Fruit fly (Drosophila melanogaster) whole organism, embryonic: ENCODE results near the gene Slu7.

Source experiments
- Asciz ChIP-seq: fragments of 200-800 bp; sonication (Bioruptor generic); optimal IDR thresholded peaks from 2 replicates; lab custom pipeline; 2017; ENCODE audit warnings: missing biosample characterization, mild to moderate bottlenecking, missing genetic modification characterization, missing genetic modification reagents
- CG10366 ChIP-seq: fragments of 200-800 bp; sonication (Bioruptor generic); IDR thresholded peaks from 2 replicates; pipeline ENCODE4 v1.3.6; 2022; ENCODE audit warnings: missing biosample characterization, missing genetic modification characterization
- CG12219 ChIP-seq: fragments of 200-800 bp; sonication (Bioruptor generic); optimal IDR thresholded peaks from 3 replicates; lab custom pipeline; 2018; ENCODE audit warnings: missing biosample characterization, mild to moderate bottlenecking, missing genetic modification characterization
- CG15011 ChIP-seq: fragments of 200-800 bp; sonication (Bioruptor generic); optimal IDR thresholded peaks from 3 replicates; lab custom pipeline; 2018; ENCODE audit warnings: missing biosample characterization, mild to moderate bottlenecking, missing genetic modification characterization
- CG15696 ChIP-seq: fragments of 200-800 bp; sonication (Bioruptor generic); optimal IDR thresholded peaks from 2 replicates; lab custom pipeline; 2019; ENCODE audit warnings: missing biosample characterization, mild to moderate bottlenecking, missing genetic modification characterization, moderate library complexity
- CG1603 ChIP-seq: fragments of 200-800 bp; sonication (Bioruptor generic); optimal IDR thresholded peaks from 2 replicates; lab custom pipeline; 2019; ENCODE audit warnings: missing biosample characterization, mild to moderate bottlenecking, missing genetic modification characterization, moderate library complexity
- CG16815 ChIP-seq: fragments of 200-800 bp; sonication (Bioruptor generic); optimal IDR thresholded peaks from 3 replicates; lab custom pipeline; 2017; ENCODE audit warnings: missing biosample characterization, mild to moderate bottlenecking, missing genetic modification characterization
- CG17328 ChIP-seq: fragments of 200-800 bp; sonication (Bioruptor generic); IDR thresholded peaks from 2 replicates; pipeline ENCODE4 v1.3.6; 2022; ENCODE audit warnings: missing biosample characterization, missing genetic modification characterization
- CG1792 ChIP-seq: fragments of 200-800 bp; sonication (Bioruptor generic); optimal IDR thresholded peaks from 2 replicates; lab custom pipeline; 2016; ENCODE audit warnings: missing biosample characterization, missing genetic modification characterization
- CG18599 ChIP-seq: fragments of 200-800 bp; sonication (Bioruptor generic); optimal IDR thresholded peaks from 3 replicates; lab custom pipeline; 2017; ENCODE audit warnings: missing biosample characterization, missing genetic modification characterization, mild to moderate bottlenecking, moderate library complexity, missing genetic modification reagents
- CG30403 ChIP-seq: fragments of 200-800 bp; sonication (Bioruptor generic); optimal IDR thresholded peaks from 3 replicates; lab custom pipeline; 2016; ENCODE audit warnings: missing biosample characterization, missing genetic modification characterization
- CG30431 ChIP-seq: fragments of 200-800 bp; sonication (Bioruptor generic); optimal IDR thresholded peaks from 2 replicates; lab custom pipeline; 2017; ENCODE audit warnings: missing biosample characterization, missing genetic modification characterization
- CG31441 ChIP-seq: fragments of 200-800 bp; sonication (Bioruptor generic); IDR thresholded peaks from 2 replicates; pipeline ENCODE4 v1.3.6; 2022; ENCODE audit warnings: missing biosample characterization, missing genetic modification characterization
- CG4854 ChIP-seq: fragments of 200-800 bp; sonication (Bioruptor generic); optimal IDR thresholded peaks from 2 replicates; lab custom pipeline; 2016; ENCODE audit warnings: missing biosample characterization, missing genetic modification characterization, inconsistent platforms
- CG6654 ChIP-seq: fragments of 200-800 bp; sonication (Bioruptor generic); optimal IDR thresholded peaks from 2 replicates; lab custom pipeline; 2017; ENCODE audit warnings: missing biosample characterization, mild to moderate bottlenecking, missing genetic modification characterization
- CG7556 ChIP-seq: fragments of 200-800 bp; sonication (Bioruptor generic); optimal IDR thresholded peaks from 2 replicates; lab custom pipeline; 2017; ENCODE audit warnings: missing biosample characterization, mild to moderate bottlenecking, missing genetic modification characterization
- CG7928 ChIP-seq: fragments of 200-800 bp; sonication (Bioruptor generic); optimal IDR thresholded peaks from 2 replicates; lab custom pipeline; 2017; ENCODE audit warnings: missing biosample characterization, mild to moderate bottlenecking, missing genetic modification characterization
- Dbx ChIP-seq: fragments of 200-800 bp; sonication (Bioruptor generic); IDR thresholded peaks from 3 replicates; pipeline ENCODE4 v1.3.6; 2022; ENCODE audit warnings: missing biosample characterization, missing genetic modification characterization
- Dip2 ChIP-seq: fragments of 200-800 bp; sonication (Bioruptor generic); IDR thresholded peaks from 2 replicates; pipeline ENCODE4 v1.3.6; 2022; ENCODE audit warnings: missing biosample characterization, missing genetic modification characterization
- Doc2 ChIP-seq: fragments of 200-800 bp; sonication (Bioruptor generic); IDR thresholded peaks from 2 replicates; pipeline ENCODE4 v1.3.6; 2022; ENCODE audit warnings: missing biosample characterization, missing genetic modification characterization
- Fer2 ChIP-seq: fragments of 200-800 bp; sonication (Bioruptor generic); optimal IDR thresholded peaks from 2 replicates; lab custom pipeline; 2018; ENCODE audit warnings: missing biosample characterization, mild to moderate bottlenecking, missing genetic modification characterization, moderate library complexity
- Gsc ChIP-seq: fragments of 200-800 bp; sonication (Bioruptor generic); IDR thresholded peaks from 2 replicates; pipeline ENCODE4 v1.3.6; 2022; ENCODE audit warnings: missing biosample characterization, missing genetic modification characterization
- NFAT ChIP-seq: fragments of 200-800 bp; sonication (Bioruptor generic); IDR thresholded peaks from 2 replicates; pipeline ENCODE4 v1.3.6; 2022; ENCODE audit warnings: missing biosample characterization, missing genetic modification characterization
- ase ChIP-seq: fragments of 200-800 bp; sonication (Bioruptor generic); IDR thresholded peaks from 3 replicates; pipeline ENCODE4 v1.3.6; 2022; ENCODE audit warnings: missing biosample characterization, missing genetic modification characterization
- ash1 ChIP-seq: fragments of 200-800 bp; sonication (Bioruptor generic); optimal IDR thresholded peaks from 2 replicates; lab custom pipeline; 2018; ENCODE audit warnings: missing biosample characterization, mild to moderate bottlenecking, missing genetic modification characterization
- az2 ChIP-seq: fragments of 200-800 bp; sonication (Bioruptor generic); optimal IDR thresholded peaks from 3 replicates; lab custom pipeline; 2016; ENCODE audit warnings: missing biosample characterization, missing genetic modification characterization
- dm ChIP-seq: fragments of 200-800 bp; sonication (Bioruptor generic); optimal IDR thresholded peaks from 3 replicates; lab custom pipeline; 2016; ENCODE audit warnings: missing biosample characterization, missing genetic modification characterization
- ems ChIP-seq: fragments of 200-800 bp; sonication (Bioruptor generic); optimal IDR thresholded peaks from 3 replicates; lab custom pipeline; 2016; ENCODE audit warnings: missing biosample characterization, missing genetic modification characterization
- fu2 ChIP-seq: fragments of 200-800 bp; sonication (Bioruptor generic); optimal IDR thresholded peaks from 2 replicates; lab custom pipeline; 2016; ENCODE audit warnings: missing biosample characterization, missing genetic modification characterization
- hth ChIP-seq: fragments of >200 bp; optimal IDR thresholded peaks from 2 replicates; lab custom pipeline; 2017; ENCODE audit warnings: inconsistent platforms
- phol ChIP-seq: fragments of 200-800 bp; sonication (Bioruptor generic); optimal IDR thresholded peaks from 3 replicates; lab custom pipeline; 2018; ENCODE audit warnings: missing biosample characterization, mild to moderate bottlenecking, missing genetic modification characterization, moderate library complexity
- ranshi ChIP-seq: fragments of 200-800 bp; sonication (Bioruptor generic); IDR thresholded peaks from 2 replicates; pipeline ENCODE4 v1.3.6; 2022; ENCODE audit warnings: missing biosample characterization, missing genetic modification characterization
- row ChIP-seq: fragments of 200-800 bp; sonication (Bioruptor generic); IDR thresholded peaks from 3 replicates; pipeline ENCODE4 v1.3.6; 2022; ENCODE audit warnings: missing biosample characterization, missing genetic modification characterization
- schlank ChIP-seq: fragments of 200-800 bp; sonication (Bioruptor generic); optimal IDR thresholded peaks from 2 replicates; lab custom pipeline; 2018; ENCODE audit warnings: missing biosample characterization, mild to moderate bottlenecking, missing genetic modification characterization
- sd ChIP-seq: fragments of 200-800 bp; sonication (Bioruptor generic); optimal IDR thresholded peaks from 3 replicates; lab custom pipeline; 2018; ENCODE audit warnings: missing biosample characterization, mild to moderate bottlenecking, missing genetic modification characterization, moderate library complexity
- trh ChIP-seq: fragments of 200-800 bp; sonication (Bioruptor generic); optimal IDR thresholded peaks from 2 replicates; lab custom pipeline; 2016; ENCODE audit warnings: missing biosample characterization, missing genetic modification characterization
- tx ChIP-seq: fragments of 200-800 bp; sonication (Bioruptor generic); optimal IDR thresholded peaks from 2 replicates; lab custom pipeline; 2016; ENCODE audit warnings: missing biosample characterization, missing genetic modification characterization
- vfl ChIP-seq: fragments of 200-800 bp; sonication (Bioruptor generic); optimal IDR thresholded peaks from 2 replicates; lab custom pipeline; 2016; ENCODE audit warnings: missing biosample characterization, missing genetic modification characterization

The Slu7 gene

DNA sequence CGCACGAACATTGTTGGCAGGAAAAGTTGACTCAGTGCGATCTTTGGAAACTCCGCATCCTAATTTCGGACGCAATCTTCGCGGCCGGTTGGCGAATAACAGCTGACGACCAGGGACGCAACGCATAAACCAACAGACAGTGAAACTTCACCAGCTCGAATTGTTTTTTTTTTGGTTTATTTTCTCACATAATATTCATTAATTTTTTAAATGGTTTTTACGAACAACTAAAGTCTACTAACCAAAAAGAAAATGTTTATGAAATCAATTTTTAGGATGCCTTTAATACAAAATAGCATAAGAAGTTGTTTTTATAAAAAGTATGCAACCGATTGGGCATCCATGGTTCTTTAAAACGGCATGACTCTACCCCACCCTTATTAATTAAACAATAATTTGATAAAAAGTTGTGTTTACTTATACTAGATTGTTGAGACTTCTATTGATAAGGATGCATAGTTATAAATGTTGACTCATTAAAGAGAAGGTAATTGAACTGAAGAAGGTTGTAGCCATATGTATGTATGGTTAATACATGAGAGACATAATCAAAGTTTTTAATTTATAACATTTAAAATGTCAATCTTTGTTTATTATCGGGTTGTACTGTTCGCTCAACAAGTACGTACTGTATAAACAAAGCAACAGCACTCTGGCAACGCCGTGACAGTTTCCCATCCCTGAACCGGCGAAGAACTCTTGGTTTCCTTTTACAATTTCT is 4.8 kb downstream of the Slu7 start, which contains the start of the genes beta4GalNAcTB and Cpsf100 (continued):
- TF ChIP-seq CG30403 (GFP tag; lab: Kevin White, UChicago) (peak; percentile 92), Asciz (GFP tag; lab: Kevin White, UChicago) (peak; percentile 46), CG31441 (GFP tag; lab: Robert Waterston, UW) (peak; percentile 74), sd (tag; lab: Kevin White, UChicago) (no peak), Dbx (GFP tag; lab: Robert Waterston, UW) (peak; percentile 34), trh (GFP tag; lab: Kevin White, UChicago) (peak; percentile 21), tx (GFP tag; lab: Kevin White, UChicago) (peak; percentile 25), row (GFP tag; lab: Robert Waterston, UW) (peak; percentile 85), CG15011 (GFP tag; lab: Kevin White, UChicago) (peak; percentile 51), az2 (GFP tag; lab: Kevin White, UChicago) (peak; percentile 79), NFAT (GFP tag; lab: Robert Waterston, UW) (peak; percentile 67), CG7928 (GFP tag; lab: Kevin White, UChicago) (peak; percentile 91), Fer2 (peak; percentile 31), fu2 (GFP tag; lab: Kevin White, UChicago) (peak; percentile 65), Gsc (GFP tag; lab: Robert Waterston, UW) (no peak), CG12219 (GFP tag; lab: Kevin White, UChicago) (no peak), ash1 (GFP tag; lab: Kevin White, UChicago) (no peak), CG1792 (GFP tag; lab: Kevin White, UChicago) (no peak), Dip2 (GFP tag; lab: Robert Waterston, UW) (no peak), hth (no peak), ase (GFP tag; lab: Robert Waterston, UW) (peak; percentile 54; the same call in 1 of the 3 replicates), CG17328 (peak; percentile 43), CG1603 (peak; percentile 61), CG4854 (no peak), CG30431 (GFP tag; lab: Kevin White, UChicago) (peak; percentile 64), schlank (tag; lab: Kevin White, UChicago) (no peak), ems (GFP tag; lab: Kevin White, UChicago) (peak; percentile 21), vfl (GFP tag; lab: Kevin White, UChicago) (peak; percentile 21), dm (GFP tag; lab: Kevin White, UChicago) (no peak)

DNA sequence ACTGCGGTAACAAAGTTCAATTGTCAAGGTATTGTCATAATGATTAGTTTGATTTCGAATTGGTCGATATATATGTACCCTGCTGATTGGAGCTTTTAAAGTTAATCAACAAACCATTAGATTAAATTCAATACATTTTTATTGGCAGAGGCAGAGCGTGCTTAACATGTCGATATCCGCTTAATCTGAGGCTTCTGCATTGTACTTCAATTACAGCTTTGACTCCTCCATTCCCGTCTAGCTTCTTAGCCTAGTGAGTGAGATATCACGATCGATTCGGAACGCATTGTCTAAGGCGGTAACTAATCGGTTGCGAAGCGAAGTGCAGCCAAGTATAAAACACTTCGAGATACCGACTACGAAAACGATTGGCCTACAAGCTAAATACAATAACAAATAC is 6.3 kb downstream of the Slu7 start, which contains the start of gene Ssl2:
TSS of gene Ssl2 (minus strand) at position 101 of the 400 bp plus-strand sequence.
- no peak for TF ChIP-seq phol
- no peak for TF ChIP-seq Doc2 (GFP tag; lab: Robert Waterston, UW)
- TF ChIP-seq CG16815 (GFP tag; lab: Kevin White, UChicago) = no peak
- TF ChIP-seq ranshi (GFP tag; lab: Robert Waterston, UW) = no peak
- TF ChIP-seq CG10366 (GFP tag; lab: Robert Waterston, UW) = no peak
- TF ChIP-seq CG15696 (tag; lab: Kevin White, UChicago) = no peak
- no peak for TF ChIP-seq schlank (tag; lab: Kevin White, UChicago)
- no peak for TF ChIP-seq CG7556
- TF ChIP-seq CG18599 (GFP tag; lab: Kevin White, UChicago) = no peak
- no peak for TF ChIP-seq CG6654 (GFP tag; lab: Kevin White, UChicago)
